Fruit fly (Drosophila melanogaster) whole organism, embryonic: ENCODE data around the gene sima.

Source experiments
- CG2678 ChIP-seq: fragments of 200-800 bp; sonication (Bioruptor generic); optimal IDR thresholded peaks from 3 replicates; lab custom pipeline; 2019; ENCODE audit warnings: missing biosample characterization, mild to moderate bottlenecking, missing genetic modification characterization, moderate library complexity
- Fer3 ChIP-seq: fragments of 200-800 bp; sonication (Bioruptor generic); optimal IDR thresholded peaks from 2 replicates; lab custom pipeline; 2018; ENCODE audit warnings: missing biosample characterization, mild to moderate bottlenecking, missing genetic modification characterization, moderate library complexity
- Hmx ChIP-seq: fragments of 200-800 bp; sonication (Bioruptor generic); optimal IDR thresholded peaks from 2 replicates; lab custom pipeline; 2016; ENCODE audit warnings: missing biosample characterization, missing genetic modification characterization
- slbo ChIP-seq: fragments of 200-800 bp; sonication (Bioruptor generic); IDR thresholded peaks from 2 replicates; pipeline ENCODE4 v1.3.6; 2022; ENCODE audit warnings: missing biosample characterization, missing genetic modification characterization

DNA sequence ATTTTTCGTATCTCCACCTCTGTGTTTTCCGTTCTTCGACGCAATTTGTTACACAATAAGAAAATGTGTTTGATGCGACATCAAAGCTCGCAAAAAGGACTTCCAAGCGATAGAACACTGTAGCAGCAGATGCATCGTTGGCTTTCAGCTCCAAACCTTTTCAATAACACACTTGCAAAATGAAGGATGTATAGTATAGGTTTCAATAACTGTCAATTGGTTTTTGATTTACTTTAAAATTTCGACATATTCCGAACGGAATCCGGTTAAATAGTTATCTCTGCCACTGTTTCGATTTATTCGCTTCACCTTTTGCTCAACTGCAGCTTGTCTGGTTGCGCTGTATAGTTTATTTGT is 42.8 kb downstream of the sima start:
- TF ChIP-seq slbo (GFP tag; lab: Robert Waterston, UW) (no peak), CG2678 (tag; lab: Kevin White, UChicago) (no peak), Fer3 (tag; lab: Kevin White, UChicago) (no peak), Hmx (GFP tag; lab: Kevin White, UChicago) (no peak)
